Fruit fly (Drosophila melanogaster) whole organism, embryonic: ENCODE measurements around the gene RpL24.

ENCODE experiments used
- Aef1 ChIP-seq: fragments of 200-800 bp; sonication (Bioruptor generic); IDR thresholded peaks from 3 replicates; pipeline ENCODE4 v1.3.6; 2022; ENCODE audit warnings: missing biosample characterization, missing genetic modification characterization
- Blimp-1 ChIP-seq: fragments of 200-800 bp; sonication (Bioruptor generic); optimal IDR thresholded peaks from 3 replicates; lab custom pipeline; 2018; ENCODE audit warnings: missing biosample characterization, missing genetic modification characterization, mild to moderate bottlenecking, moderate library complexity, missing genetic modification reagents
- CG10565 ChIP-seq: fragments of 200-800 bp; sonication (Bioruptor generic); optimal IDR thresholded peaks from 3 replicates; lab custom pipeline; 2016; ENCODE audit warnings: missing biosample characterization, mild to moderate bottlenecking, missing genetic modification characterization
- CG10654 ChIP-seq: fragments of 200-800 bp; sonication (Bioruptor generic); optimal IDR thresholded peaks from 2 replicates; lab custom pipeline; 2016; ENCODE audit warnings: missing biosample characterization, missing genetic modification characterization
- CG12155 ChIP-seq: fragments of 200-800 bp; sonication (Bioruptor generic); optimal IDR thresholded peaks from 3 replicates; lab custom pipeline; 2016; ENCODE audit warnings: missing biosample characterization, missing genetic modification characterization
- CG12236 ChIP-seq: fragments of 200-800 bp; sonication (Bioruptor generic); optimal IDR thresholded peaks from 2 replicates; lab custom pipeline; 2016; ENCODE audit warnings: missing biosample characterization, missing genetic modification characterization
- CG13296 ChIP-seq: fragments of 200-800 bp; sonication (Bioruptor generic); optimal IDR thresholded peaks from 3 replicates; lab custom pipeline; 2018; ENCODE audit warnings: missing biosample characterization, mild to moderate bottlenecking, missing genetic modification characterization
- CG13624 ChIP-seq: fragments of 200-800 bp; sonication (Bioruptor generic); optimal IDR thresholded peaks from 2 replicates; lab custom pipeline; 2016; ENCODE audit warnings: missing biosample characterization, missing genetic modification characterization
- CG14441 ChIP-seq: fragments of 200-800 bp; sonication (Bioruptor generic); IDR thresholded peaks from 2 replicates; pipeline ENCODE4 v1.3.6; 2022; ENCODE audit warnings: missing biosample characterization, missing genetic modification characterization
- CG15696 ChIP-seq: fragments of 200-800 bp; sonication (Bioruptor generic); optimal IDR thresholded peaks from 2 replicates; lab custom pipeline; 2019; ENCODE audit warnings: missing biosample characterization, mild to moderate bottlenecking, missing genetic modification characterization, moderate library complexity
- CG1603 ChIP-seq: fragments of 200-800 bp; sonication (Bioruptor generic); optimal IDR thresholded peaks from 2 replicates; lab custom pipeline; 2019; ENCODE audit warnings: missing biosample characterization, mild to moderate bottlenecking, missing genetic modification characterization, moderate library complexity
- CG16863 ChIP-seq: fragments of 200-800 bp; sonication (Bioruptor generic); optimal IDR thresholded peaks from 3 replicates; lab custom pipeline; 2016; ENCODE audit warnings: missing biosample characterization, missing genetic modification characterization
- CG17385 ChIP-seq: fragments of 200-800 bp; sonication (Bioruptor generic); optimal IDR thresholded peaks from 3 replicates; lab custom pipeline; 2018; ENCODE audit warnings: missing biosample characterization, mild to moderate bottlenecking, missing genetic modification characterization
- CG3726 ChIP-seq: fragments of 200-800 bp; sonication (Bioruptor generic); IDR thresholded peaks from 3 replicates; pipeline ENCODE4, ENCODE4 v1.3.6; 2022; ENCODE audit warnings: missing biosample characterization, missing genetic modification characterization
- CG3838 ChIP-seq: fragments of 200-800 bp; sonication (Bioruptor generic); optimal IDR thresholded peaks from 3 replicates; lab custom pipeline; 2016; ENCODE audit warnings: missing biosample characterization, missing genetic modification characterization
- CG4404 ChIP-seq: fragments of 200-800 bp; sonication (Bioruptor generic); IDR thresholded peaks from 2 replicates; pipeline ENCODE4 v1.3.6; 2022; ENCODE audit warnings: missing biosample characterization, missing genetic modification characterization
- CG4707 ChIP-seq: fragments of 200-800 bp; sonication (Bioruptor generic); optimal IDR thresholded peaks from 2 replicates; lab custom pipeline; 2018; ENCODE audit warnings: missing biosample characterization, mild to moderate bottlenecking, missing genetic modification characterization, moderate library complexity
- CG5245 ChIP-seq: fragments of 200-800 bp; sonication (Bioruptor generic); optimal IDR thresholded peaks from 3 replicates; lab custom pipeline; 2016; ENCODE audit warnings: missing biosample characterization, missing genetic modification characterization
- CG6689 ChIP-seq: fragments of 200-800 bp; sonication (Bioruptor generic); IDR thresholded peaks from 2 replicates; pipeline ENCODE4 v1.3.6; 2022; ENCODE audit warnings: missing biosample characterization, missing genetic modification characterization
- CG7928 ChIP-seq: fragments of 200-800 bp; sonication (Bioruptor generic); optimal IDR thresholded peaks from 2 replicates; lab custom pipeline; 2017; ENCODE audit warnings: missing biosample characterization, mild to moderate bottlenecking, missing genetic modification characterization
- CG7963 ChIP-seq: fragments of 200-800 bp; sonication (Bioruptor generic); IDR thresholded peaks from 3 replicates; pipeline ENCODE4 v1.3.6; 2022; ENCODE audit warnings: missing biosample characterization, missing genetic modification characterization; ENCODE audit not compliant: partially characterized antibody
- CG8478 ChIP-seq: fragments of >200 bp; optimal IDR thresholded peaks from 2 replicates; lab custom pipeline; 2018
- Dip3 ChIP-seq: fragments of 200-800 bp; sonication (Bioruptor generic); optimal IDR thresholded peaks from 3 replicates; lab custom pipeline; 2016; ENCODE audit warnings: missing biosample characterization, missing genetic modification characterization
- H15 ChIP-seq: fragments of 200-800 bp; sonication (Bioruptor generic); IDR thresholded peaks from 3 replicates; pipeline ENCODE4 v1.3.6; 2022; ENCODE audit warnings: missing biosample characterization, missing genetic modification characterization
- Mad ChIP-seq: fragments of 200-800 bp; sonication (Bioruptor generic); optimal IDR thresholded peaks from 2 replicates; lab custom pipeline; 2016; ENCODE audit warnings: missing biosample characterization, missing genetic modification characterization
- PHDP ChIP-seq: fragments of 200-800 bp; sonication (Bioruptor generic); optimal IDR thresholded peaks from 3 replicates; lab custom pipeline; 2018; ENCODE audit warnings: missing biosample characterization, mild to moderate bottlenecking, missing genetic modification characterization, moderate library complexity
- Sry-β ChIP-seq: fragments of 200-800 bp; sonication (Bioruptor generic); optimal IDR thresholded peaks from 2 replicates; lab custom pipeline; 2018; ENCODE audit warnings: missing biosample characterization, mild to moderate bottlenecking, missing genetic modification characterization, moderate library complexity
- YL-1 ChIP-seq: fragments of 200-800 bp; sonication (Bioruptor generic); optimal IDR thresholded peaks from 3 replicates; lab custom pipeline; 2017; ENCODE audit warnings: missing biosample characterization, mild to moderate bottlenecking, missing genetic modification characterization
- ato ChIP-seq: fragments of 200-800 bp; sonication (Bioruptor generic); IDR thresholded peaks from 2 replicates; pipeline ENCODE4 v1.3.6; 2022; ENCODE audit warnings: missing biosample characterization, missing genetic modification characterization; ENCODE audit not compliant: partially characterized antibody
- bowl ChIP-seq: fragments of 200-800 bp; sonication (Bioruptor generic); IDR thresholded peaks from 2 replicates; pipeline ENCODE4 v1.3.6; 2022; ENCODE audit warnings: missing biosample characterization, missing genetic modification characterization
- btn ChIP-seq: fragments of 200-800 bp; sonication (Bioruptor generic); optimal IDR thresholded peaks from 2 replicates; lab custom pipeline; 2016; ENCODE audit warnings: missing biosample characterization, missing genetic modification characterization
- chm ChIP-seq: fragments of 200-800 bp; sonication (Bioruptor generic); IDR thresholded peaks from 2 replicates; pipeline ENCODE4 v1.3.6; 2022; ENCODE audit warnings: missing biosample characterization, missing genetic modification characterization
- dan ChIP-seq: fragments of 200-800 bp; sonication (Bioruptor generic); IDR thresholded peaks from 2 replicates; pipeline ENCODE4 v1.3.6; 2022; ENCODE audit warnings: missing biosample characterization, missing genetic modification characterization
- dmrt99B ChIP-seq: fragments of 200-800 bp; sonication (Bioruptor generic); optimal IDR thresholded peaks from 2 replicates; lab custom pipeline; 2018; ENCODE audit warnings: missing biosample characterization, mild to moderate bottlenecking, missing genetic modification characterization, moderate library complexity
- eyg ChIP-seq: fragments of 200-800 bp; sonication (Bioruptor generic); optimal IDR thresholded peaks from 3 replicates; lab custom pipeline; 2016; ENCODE audit warnings: missing biosample characterization, missing genetic modification characterization
- grn ChIP-seq: fragments of 200-800 bp; sonication (Bioruptor generic); optimal IDR thresholded peaks from 3 replicates; lab custom pipeline; 2017; ENCODE audit warnings: missing biosample characterization, missing genetic modification characterization
- jing ChIP-seq: fragments of 200-800 bp; sonication (Bioruptor generic); optimal IDR thresholded peaks from 2 replicates; lab custom pipeline; 2018; ENCODE audit warnings: missing biosample characterization, mild to moderate bottlenecking, missing genetic modification characterization
- maf-S ChIP-seq: fragments of 200-800 bp; sonication (Bioruptor generic); optimal IDR thresholded peaks from 2 replicates; lab custom pipeline; 2016; ENCODE audit warnings: missing biosample characterization, missing genetic modification characterization
- mirr ChIP-seq: fragments of 200-800 bp; sonication (Bioruptor generic); optimal IDR thresholded peaks from 3 replicates; lab custom pipeline; 2018; ENCODE audit warnings: missing biosample characterization, mild to moderate bottlenecking, missing genetic modification characterization
- mld ChIP-seq: fragments of 200-800 bp; sonication (Bioruptor generic); IDR thresholded peaks from 3 replicates; pipeline ENCODE4 v1.3.6; 2022; ENCODE audit warnings: missing biosample characterization, missing genetic modification characterization; ENCODE audit not compliant: partially characterized antibody
- org-1 ChIP-seq: fragments of 200-800 bp; sonication (Bioruptor generic); optimal IDR thresholded peaks from 2 replicates; lab custom pipeline; 2017; ENCODE audit warnings: missing biosample characterization, missing genetic modification characterization
- peb ChIP-seq: fragments of 200-800 bp; sonication (Bioruptor generic); IDR thresholded peaks from 2 replicates; pipeline ENCODE4 v1.3.6; 2022; ENCODE audit warnings: missing biosample characterization, missing genetic modification characterization
- psq ChIP-seq: fragments of 200-800 bp; sonication (Bioruptor generic); optimal IDR thresholded peaks from 2 replicates; lab custom pipeline; 2017; ENCODE audit warnings: missing biosample characterization, missing genetic modification characterization
- sna ChIP-seq: fragments of 200-800 bp; sonication (Bioruptor generic); IDR thresholded peaks from 2 replicates; pipeline ENCODE4 v1.3.6; 2022; ENCODE audit warnings: missing biosample characterization, missing genetic modification characterization; ENCODE audit not compliant: partially characterized antibody
- so ChIP-seq: fragments of 200-800 bp; sonication (Bioruptor generic); IDR thresholded peaks from 3 replicates; pipeline ENCODE4 v1.3.6; 2022; ENCODE audit warnings: missing biosample characterization, missing genetic modification characterization
- tx ChIP-seq: fragments of 200-800 bp; sonication (Bioruptor generic); optimal IDR thresholded peaks from 2 replicates; lab custom pipeline; 2016; ENCODE audit warnings: missing biosample characterization, missing genetic modification characterization
- usp ChIP-seq: fragments of >200 bp; optimal IDR thresholded peaks from 2 replicates; lab custom pipeline; 2017; ENCODE audit warnings: missing biosample characterization, missing genetic modification characterization
- vvl ChIP-seq: fragments of 200-800 bp; sonication (Bioruptor generic); IDR thresholded peaks from 2 replicates; pipeline ENCODE4 v1.3.6; 2022; ENCODE audit warnings: missing biosample characterization, missing genetic modification characterization
- wor ChIP-seq: fragments of 200-800 bp; sonication (Bioruptor generic); IDR thresholded peaks from 2 replicates; pipeline ENCODE4 v1.3.6; 2022; ENCODE audit warnings: missing biosample characterization, missing genetic modification characterization
- yki ChIP-seq: fragments of >200 bp; optimal IDR thresholded peaks from 3 replicates; lab custom pipeline; 2018

The RpL24 gene

DNA sequence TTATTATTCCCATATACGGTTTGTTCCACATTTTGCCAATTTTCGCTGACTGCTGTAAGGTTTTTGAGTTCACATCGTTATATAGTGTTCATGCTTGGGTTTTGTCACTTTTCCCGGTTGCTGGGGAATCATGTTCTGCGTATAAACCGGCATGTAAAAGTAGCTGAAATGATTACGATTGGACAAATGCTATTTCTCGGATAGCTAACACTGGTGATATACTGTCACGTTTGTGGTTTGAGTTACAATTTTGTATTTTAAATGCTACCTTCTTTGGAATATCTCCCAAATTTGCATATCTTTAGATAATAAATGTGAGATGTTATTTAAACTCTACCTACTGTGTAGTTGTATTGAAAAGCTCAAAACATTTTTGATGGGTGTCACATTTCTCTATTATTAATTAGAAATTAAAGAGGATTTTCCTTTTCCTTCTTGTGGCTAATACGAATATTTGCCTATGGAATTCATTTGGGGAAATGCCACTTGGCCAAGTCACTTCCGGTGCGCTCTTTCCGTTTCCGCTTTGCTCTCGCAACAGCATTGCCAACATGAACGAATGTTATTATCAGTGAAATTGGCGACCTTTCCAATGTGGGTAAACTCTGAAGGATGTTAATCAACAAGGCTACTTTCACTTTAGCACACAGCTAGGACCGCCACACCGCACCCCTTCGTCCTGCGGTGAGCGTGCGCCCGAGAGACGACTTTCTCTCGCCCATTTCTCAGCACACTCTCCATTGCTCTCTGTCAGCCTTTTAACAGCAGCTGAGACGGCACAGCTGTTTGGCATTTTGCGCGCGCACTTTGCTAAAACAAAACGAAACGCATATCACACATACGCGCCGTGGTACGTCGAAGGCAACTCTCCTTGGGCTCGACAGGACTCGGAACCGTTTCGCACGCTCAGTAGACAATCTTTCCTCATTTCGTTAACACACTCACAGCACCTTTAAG lies 19.9 kb upstream of the RpL24 start, which contains the start of the genes CG16956, CG42784 and CG43850 (continued):
- TF ChIP-seq CG1603 (tag; lab: Kevin White, UChicago) (peak; percentile 50), Blimp-1 (GFP tag; lab: Kevin White, UChicago) (no peak), jing (GFP tag; lab: Kevin White, UChicago) (no peak), btn (GFP tag; lab: Kevin White, UChicago) (no peak), wor (no peak), dan (GFP tag; lab: Robert Waterston, UW) (no peak), yki (lab: Kevin White, UChicago) (no peak), org-1 (GFP tag; lab: Kevin White, UChicago) (peak; percentile 68), usp (GFP tag; lab: Kevin White, UChicago) (no peak), CG4404 (GFP tag; lab: Robert Waterston, UW) (no peak), CG13624 (GFP tag; lab: Kevin White, UChicago) (peak; percentile 50), sna (GFP tag; lab: Robert Waterston, UW) (no peak), bowl (peak; percentile 42; the same call in 1 of the 2 replicates), CG7928 (no peak), PHDP (tag; lab: Kevin White, UChicago) (peak; percentile 66), chm (GFP tag; lab: Robert Waterston, UW) (no peak; the same call in 1 of the 2 replicates), psq (GFP tag; lab: Kevin White, UChicago) (no peak), CG17385 (peak; percentile 78), CG7963 (GFP tag; lab: Robert Waterston, UW) (no peak), ato (no peak), Mad (GFP tag; lab: Kevin White, UChicago) (peak; percentile 35), H15 (GFP tag; lab: Robert Waterston, UW) (no peak), mirr (GFP tag; lab: Kevin White, UChicago) (peak; percentile 85), CG12155 (GFP tag; lab: Kevin White, UChicago) (no peak), CG10565 (GFP tag; lab: Kevin White, UChicago) (no peak), dmrt99B (peak; percentile 51), CG14441 (GFP tag; lab: Robert Waterston, UW) (0 out of 2 replicates have a peak, but pooled peaks have one; percentile 11), CG8478 (lab: Kevin White, UChicago) (no peak), Dip3 (no peak), mld (GFP tag; lab: Robert Waterston, UW) (no peak), so (GFP tag; lab: Robert Waterston, UW) (0 out of 3 replicates have a peak, but pooled peaks have one; percentile 60), YL-1 (GFP tag; lab: Kevin White, UChicago) (peak; percentile 55), Sry-β (no peak), CG10654 (no peak), peb (GFP tag; lab: Robert Waterston, UW) (no peak), CG16863 (GFP tag; lab: Kevin White, UChicago) (no peak), tx (GFP tag; lab: Kevin White, UChicago) (no peak), CG3838 (no peak), CG12236 (no peak), CG6689 (GFP tag; lab: Robert Waterston, UW) (no peak), Aef1 (GFP tag; lab: Robert Waterston, UW) (no peak), vvl (GFP tag; lab: Robert Waterston, UW) (0 out of 2 replicates have a peak, but pooled peaks have one; percentile 60), CG15696 (no peak), CG4707 (GFP tag; lab: Kevin White, UChicago) (peak; percentile 53), eyg (GFP tag; lab: Kevin White, UChicago) (no peak), maf-S (GFP tag; lab: Kevin White, UChicago) (no peak), CG5245 (GFP tag; lab: Kevin White, UChicago) (no peak), CG3726 (no peak), CG13296 (GFP tag; lab: Kevin White, UChicago) (peak; percentile 90), grn (GFP tag; lab: Kevin White, UChicago) (peak; percentile 1)
